Worm (Caenorhabditis elegans) whole organism, L1 larva: ENCODE results near the gene F31D4.2.

Source experiments
- C16A3.4 ChIP-seq: fragments of 150-350 bp; optimal IDR thresholded peaks from 2 replicates; lab custom pipeline; 2014; ENCODE audit warnings: missing biosample characterization, missing genetic modification characterization
- aha-1 ChIP-seq: fragments of 150-350 bp; optimal IDR thresholded peaks from 2 replicates; lab custom pipeline; 2014; ENCODE audit warnings: missing biosample characterization, missing genetic modification characterization
- ceh-63 ChIP-seq: fragments of 200-800 bp; sonication (Bioruptor generic); optimal IDR thresholded peaks from 2 replicates; lab custom pipeline; 2018; ENCODE audit warnings: mild to moderate bottlenecking, missing genetic modification characterization, missing compliant biosample characterization
- ceh-82 ChIP-seq, 3 experiments: fragments of 150-350 bp in 1 of 3; sonication (generic microtip) in 2 of 3; optimal IDR thresholded peaks; 2 replicates each; lab custom pipeline; 2014 to 2017; ENCODE audit warnings: missing biosample characterization in 3 of 3, missing genetic modification characterization in 3 of 3
- ceh-90 ChIP-seq: sonication (generic microtip); optimal IDR thresholded peaks from 2 replicates; lab custom pipeline; 2016; ENCODE audit warnings: missing genetic modification characterization, missing compliant biosample characterization
- dpl-1 ChIP-seq, 3 experiments: fragments of 150-350 bp in 2 of 3; sonication (generic microtip) in 1 of 3; optimal IDR thresholded peaks; 2 replicates each; lab custom pipeline; 2014 to 2017; ENCODE audit warnings: missing biosample characterization in 3 of 3, missing genetic modification characterization in 3 of 3, missing genetic modification reagents in 3 of 3
- efl-1 ChIP-seq, 4 experiments: fragments of 150-350 bp; optimal IDR thresholded peaks in 3 of 4; peaks in 1 of 4; 1 replicate in 1 of 4; 2 replicates in 3 of 4; lab custom pipeline; 2014; ENCODE audit warnings: missing biosample characterization in 2 of 4, missing genetic modification characterization in 2 of 4, missing genetic modification reagents in 2 of 4
- egl-13 ChIP-seq: sonication (generic microtip); optimal IDR thresholded peaks from 2 replicates; lab custom pipeline; 2016; ENCODE audit warnings: missing genotype, missing genetic modification reagents, missing genetic modification characterization, missing compliant biosample characterization
- egl-27 ChIP-seq, 2 experiments: fragments of 150-350 bp in 1 of 2; sonication (generic microtip); optimal IDR thresholded peaks; 3 replicates each; lab custom pipeline; 2017 to 2018; ENCODE audit warnings: missing biosample characterization in 2 of 2, missing genetic modification characterization in 2 of 2, missing genetic modification reagents in 2 of 2
- elt-3 ChIP-seq, 6 experiments: fragments of 150-350 bp in 1 of 6; sonication (generic microtip); optimal IDR thresholded peaks; 2 replicates each; lab custom pipeline; 2017 to 2018; ENCODE audit warnings: missing biosample characterization in 6 of 6, missing genetic modification characterization in 6 of 6, inconsistent platforms in 1 of 6
- fkh-10 ChIP-seq: sonication (generic microtip); optimal IDR thresholded peaks from 2 replicates; lab custom pipeline; 2017; ENCODE audit warnings: missing biosample characterization, missing genetic modification reagents, missing genetic modification characterization
- fkh-4 ChIP-seq: sonication (generic microtip); optimal IDR thresholded peaks from 2 replicates; lab custom pipeline; 2016; ENCODE audit warnings: missing compliant biosample characterization, missing genetic modification characterization, borderline replicate concordance
- fkh-8 ChIP-seq: sonication (generic microtip); optimal IDR thresholded peaks from 2 replicates; lab custom pipeline; 2016; ENCODE audit warnings: mild to moderate bottlenecking, missing genetic modification characterization, missing compliant biosample characterization
- grh-1 ChIP-seq: fragments of 200-800 bp; sonication (Bioruptor generic); IDR thresholded peaks from 2 replicates; pipeline ENCODE4 v1.3.6; 2022; ENCODE audit warnings: missing genetic modification reagents, missing genetic modification characterization, missing compliant biosample characterization
- hlh-17 ChIP-seq: fragments of 200-800 bp; sonication (Bioruptor generic); optimal IDR thresholded peaks from 2 replicates; lab custom pipeline; 2018; ENCODE audit warnings: missing genetic modification characterization, mild to moderate bottlenecking, missing compliant biosample characterization, moderate library complexity, borderline replicate concordance
- hpl-2 ChIP-seq: fragments of 150-350 bp; optimal IDR thresholded peaks from 2 replicates; lab custom pipeline; 2014; ENCODE audit warnings: missing biosample characterization, missing genetic modification reagents, missing genetic modification characterization
- irx-1 ChIP-seq: sonication (generic microtip); optimal IDR thresholded peaks from 2 replicates; lab custom pipeline; 2016; ENCODE audit warnings: missing genetic modification characterization, missing compliant biosample characterization
- isw-1 ChIP-seq: fragments of 200-800 bp; sonication (Bioruptor generic); IDR thresholded peaks from 2 replicates; pipeline ENCODE4 v1.3.6; 2022; ENCODE audit warnings: missing genetic modification characterization, missing compliant biosample characterization
- jun-1 ChIP-seq: fragments of 150-350 bp; optimal IDR thresholded peaks from 2 replicates; lab custom pipeline; 2014; ENCODE audit warnings: missing biosample characterization, missing genetic modification reagents, missing genetic modification characterization
- lin-13 ChIP-seq: fragments of 150-350 bp; optimal IDR thresholded peaks from 2 replicates; lab custom pipeline; 2014; ENCODE audit warnings: missing biosample characterization, missing genetic modification reagents, missing genetic modification characterization
- lin-15B ChIP-seq: fragments of 150-350 bp; sonication (generic microtip); optimal IDR thresholded peaks from 3 replicates; lab custom pipeline; 2014; ENCODE audit warnings: missing biosample characterization, missing genetic modification characterization
- lin-35 ChIP-seq, 2 experiments: fragments of 150-350 bp; optimal IDR thresholded peaks; 2 replicates each; lab custom pipeline; 2014; ENCODE audit warnings: missing biosample characterization in 2 of 2, missing genetic modification characterization in 2 of 2, missing genetic modification reagents in 2 of 2
- lin-39 ChIP-seq: fragments of 150-350 bp; optimal IDR thresholded peaks from 2 replicates; lab custom pipeline; 2014; ENCODE audit warnings: missing biosample characterization, missing genetic modification reagents, missing genetic modification characterization
- lsy-2 ChIP-seq, 2 experiments: fragments of 150-350 bp; optimal IDR thresholded peaks; 2 replicates each; lab custom pipeline; 2014; ENCODE audit warnings: missing biosample characterization in 2 of 2, missing genetic modification characterization in 2 of 2
- mab-9 ChIP-seq: fragments of 200-800 bp; sonication (Bioruptor generic); IDR thresholded peaks from 2 replicates; pipeline ENCODE4 v1.3.6; 2022; ENCODE audit warnings: missing genetic modification reagents, missing genetic modification characterization, missing compliant biosample characterization
- mdl-1 ChIP-seq, 2 experiments: fragments of 150-350 bp; optimal IDR thresholded peaks; 2 replicates each; lab custom pipeline; 2014 to 2017; ENCODE audit warnings: missing biosample characterization in 2 of 2, missing genetic modification characterization in 2 of 2, inconsistent platforms in 1 of 2
- mep-1 ChIP-seq: fragments of 150-350 bp; optimal IDR thresholded peaks from 2 replicates; lab custom pipeline; 2014; ENCODE audit warnings: missing biosample characterization, missing genetic modification characterization
- nhr-11 ChIP-seq: fragments of 150-350 bp; optimal IDR thresholded peaks from 2 replicates; lab custom pipeline; 2014; ENCODE audit warnings: missing biosample characterization, missing genetic modification characterization
- nhr-19 ChIP-seq: fragments of 200-800 bp; sonication (Bioruptor generic); conservative IDR thresholded peaks from 2 replicates; pipeline ENCODE4 v1.3.6; 2022; ENCODE audit warnings: missing genetic modification characterization, missing compliant biosample characterization
- nhr-20 ChIP-seq: sonication (generic microtip); optimal IDR thresholded peaks from 2 replicates; lab custom pipeline; 2016; ENCODE audit warnings: mild to moderate bottlenecking, missing genetic modification characterization, missing compliant biosample characterization
- nhr-47 ChIP-seq: sonication (generic microtip); optimal IDR thresholded peaks from 2 replicates; lab custom pipeline; 2016; ENCODE audit warnings: mild to moderate bottlenecking, missing genetic modification characterization, moderate library complexity, missing compliant biosample characterization
- nhr-71 ChIP-seq: sonication (generic microtip); optimal IDR thresholded peaks from 2 replicates; lab custom pipeline; 2016; ENCODE audit warnings: mild to moderate bottlenecking, missing genetic modification characterization, moderate library complexity, missing compliant biosample characterization
- nhr-76 ChIP-seq: sonication (generic microtip); optimal IDR thresholded peaks from 2 replicates; lab custom pipeline; 2017; ENCODE audit warnings: missing biosample characterization, missing genetic modification characterization
- nhr-84 ChIP-seq: sonication (generic microtip); optimal IDR thresholded peaks from 2 replicates; lab custom pipeline; 2017; ENCODE audit warnings: missing biosample characterization, missing genetic modification characterization
- nhr-85 ChIP-seq: sonication (generic microtip); peaks from one replicate; lab custom pipeline; 2016; ENCODE audit warnings: missing genetic modification characterization, inconsistent platforms, missing compliant biosample characterization
- nhr-90 ChIP-seq: sonication (generic microtip); optimal IDR thresholded peaks from 2 replicates; lab custom pipeline; 2016; ENCODE audit warnings: mild to moderate bottlenecking, missing genetic modification characterization, missing compliant biosample characterization; ENCODE audit not compliant: poor library complexity
- pax-3 ChIP-seq: fragments of 200-800 bp; sonication (Bioruptor generic); optimal IDR thresholded peaks from 2 replicates; lab custom pipeline; 2018; ENCODE audit warnings: mild to moderate bottlenecking, missing genetic modification characterization, moderate library complexity, missing compliant biosample characterization
- rnt-1 ChIP-seq: sonication (generic microtip); optimal IDR thresholded peaks from 2 replicates; lab custom pipeline; 2016; ENCODE audit warnings: mild to moderate bottlenecking, missing genetic modification characterization, moderate library complexity, missing compliant biosample characterization
- snpc-4 ChIP-seq: fragments of 150-350 bp; optimal IDR thresholded peaks from 2 replicates; lab custom pipeline; 2014; ENCODE audit warnings: missing biosample characterization, missing genetic modification characterization
- snu-23 ChIP-seq: sonication (generic microtip); optimal IDR thresholded peaks from 2 replicates; lab custom pipeline; 2016; ENCODE audit warnings: missing genetic modification characterization, missing compliant biosample characterization
- sox-4 ChIP-seq: sonication (generic microtip); optimal IDR thresholded peaks from 2 replicates; lab custom pipeline; 2016; ENCODE audit warnings: missing genetic modification characterization, missing compliant biosample characterization
- sup-37 ChIP-seq: fragments of 200-800 bp; sonication (Bioruptor generic); optimal IDR thresholded peaks from 2 replicates; lab custom pipeline; 2018; ENCODE audit warnings: mild to moderate bottlenecking, missing genetic modification characterization, missing compliant biosample characterization
- swsn-7 ChIP-seq: sonication (generic microtip); optimal IDR thresholded peaks from 2 replicates; lab custom pipeline; 2016; ENCODE audit warnings: missing genetic modification characterization, missing compliant biosample characterization
- tbx-2 ChIP-seq: sonication (generic microtip); optimal IDR thresholded peaks from 2 replicates; lab custom pipeline; 2016; ENCODE audit warnings: missing genetic modification characterization, missing compliant biosample characterization
- unc-62 ChIP-seq: fragments of 150-350 bp; optimal IDR thresholded peaks from 2 replicates; lab custom pipeline; 2014; ENCODE audit warnings: missing biosample characterization, missing genetic modification reagents, missing genetic modification characterization
- unc-86 ChIP-seq: sonication (generic microtip); optimal IDR thresholded peaks from 2 replicates; lab custom pipeline; 2016; ENCODE audit warnings: missing genetic modification characterization, missing compliant biosample characterization
- xbp-1 ChIP-seq: sonication (generic microtip); optimal IDR thresholded peaks from 2 replicates; lab custom pipeline; 2016; ENCODE audit warnings: missing genetic modification characterization, missing compliant biosample characterization
- zag-1 ChIP-seq: fragments of 150-350 bp; optimal IDR thresholded peaks from 2 replicates; lab custom pipeline; 2014; ENCODE audit warnings: missing biosample characterization, missing genetic modification characterization
- zip-4 ChIP-seq: fragments of 200-800 bp; sonication (Bioruptor generic); optimal IDR thresholded peaks from 2 replicates; lab custom pipeline; 2018; ENCODE audit warnings: mild to moderate bottlenecking, missing genetic modification characterization, moderate library complexity, missing compliant biosample characterization
- ztf-11 ChIP-seq, 2 experiments: sonication (generic microtip); optimal IDR thresholded peaks; 2 replicates each; lab custom pipeline; 2016 to 2017; ENCODE audit warnings: missing genetic modification characterization in 2 of 2, missing biosample characterization in 1 of 2, missing compliant biosample characterization in 1 of 2

F31D4.2 gene

ce11 chrV:20845524-20846208 lies at the start of gene F31D4.2, which contains the start of gene fkb-6:
Gene F31D4.2 (minus strand): TSS chrV:20845546.
Gene fkb-6 (plus strand): TSS chrV:20846158.
- TF ChIP-seq nhr-85 (tag; lab: Kevin White, UChicago) (peak; percentile 85), nhr-20 (tag; lab: Kevin White, UChicago) (peak; percentile 85), lin-13 (peak; percentile 66), grh-1 (GFP tag; lab: Robert Waterston, UW) (peak; percentile 38; the same call in 1 of the 2 replicates), zip-4 (GFP tag; lab: Kevin White, UChicago) (peak; percentile 52), fkh-10 (GFP tag; lab: Kevin White, UChicago) (peak; percentile 49), nhr-19 (GFP tag; lab: Robert Waterston, UW) (peak; percentile 84), mab-9 (GFP tag; lab: Robert Waterston, UW) (peak; percentile 57; the same call in 1 of the 2 replicates), C16A3.4 (peak; percentile 84), ztf-11 (tag; optimal IDR thresholded peaks at IDR 0.05; lab: Kevin White, UChicago) (peak in 1 of 2 experiments; percentile 35), efl-1 (optimal IDR thresholded peaks at IDR 0.05; lab: Kevin White, UChicago) (peak; percentile 68 to 70), efl-1 (GFP tag; optimal IDR thresholded peaks at IDR 0.05 in 1 of 2; lab: Kevin White, UChicago) (peak; percentile 70 to 95), irx-1 (tag; lab: Kevin White, UChicago) (peak; percentile 75), hlh-17 (GFP tag; lab: Kevin White, UChicago) (no peak), sup-37 (GFP tag; lab: Kevin White, UChicago) (no peak), pax-3 (tag; lab: Kevin White, UChicago) (peak; percentile 66), unc-86 (tag; lab: Kevin White, UChicago) (peak; percentile 78), lsy-2 (tag; optimal IDR thresholded peaks at IDR 0.05; lab: Kevin White, UChicago) (peak; percentile 96 to 99), tbx-2 (tag; lab: Kevin White, UChicago) (peak; percentile 78), nhr-71 (tag; lab: Kevin White, UChicago) (peak; percentile 89), jun-1 (tag; lab: Kevin White, UChicago) (peak; percentile 81), lin-35 (GFP tag; optimal IDR thresholded peaks at IDR 0.05; lab: Kevin White, UChicago) (peak; percentile 74 to 85), nhr-90 (tag; lab: Kevin White, UChicago) (peak; percentile 73), snu-23 (peak; percentile 94), sox-4 (tag; lab: Kevin White, UChicago) (no peak), snpc-4 (tag; lab: Kevin White, UChicago) (peak; percentile 57), lin-15B (tag; lab: Kevin White, UChicago) (peak; percentile 25), egl-27 (tag; optimal IDR thresholded peaks at IDR 0.05; lab: Kevin White, UChicago) (no peak), nhr-47 (peak; percentile 88), rnt-1 (tag; lab: Kevin White, UChicago) (peak; percentile 74), unc-62 (GFP tag; lab: Kevin White, UChicago) (no peak), nhr-11 (tag; lab: Kevin White, UChicago) (no peak), nhr-84 (tag; lab: Kevin White, UChicago) (no peak), lin-39 (peak; percentile 7), hpl-2 (no peak), dpl-1 (GFP tag; optimal IDR thresholded peaks at IDR 0.05; lab: Kevin White, UChicago) (peak; percentile 50 to 71 (median 70)), ceh-82 (tag; optimal IDR thresholded peaks at IDR 0.05; lab: Kevin White, UChicago) (peak; percentile 71 to 84 (median 77)), ceh-90 (tag; lab: Kevin White, UChicago) (peak; percentile 19), mep-1 (peak; percentile 87), mdl-1 (tag; optimal IDR thresholded peaks at IDR 0.05; lab: Kevin White, UChicago) (peak in 1 of 2 experiments; percentile 66), egl-13 (tag; lab: Kevin White, UChicago) (peak; percentile 49), zag-1 (tag; lab: Kevin White, UChicago) (no peak), fkh-8 (tag; lab: Kevin White, UChicago) (peak; percentile 86), ceh-63 (GFP tag; lab: Kevin White, UChicago) (no peak), swsn-7 (tag; lab: Kevin White, UChicago) (peak; percentile 88), aha-1 (tag; lab: Kevin White, UChicago) (peak; percentile 35), nhr-76 (no peak), elt-3 (tag; optimal IDR thresholded peaks at IDR 0.05; lab: Kevin White, UChicago) (peak in 2 of 6 experiments; percentile 34 to 35), isw-1 (peak; percentile 73), xbp-1 (peak; percentile 76), fkh-4 (no peak)
